Fruit fly (Drosophila melanogaster): ENCODE results near the gene Tpt.

Gene Tpt

DNA sequence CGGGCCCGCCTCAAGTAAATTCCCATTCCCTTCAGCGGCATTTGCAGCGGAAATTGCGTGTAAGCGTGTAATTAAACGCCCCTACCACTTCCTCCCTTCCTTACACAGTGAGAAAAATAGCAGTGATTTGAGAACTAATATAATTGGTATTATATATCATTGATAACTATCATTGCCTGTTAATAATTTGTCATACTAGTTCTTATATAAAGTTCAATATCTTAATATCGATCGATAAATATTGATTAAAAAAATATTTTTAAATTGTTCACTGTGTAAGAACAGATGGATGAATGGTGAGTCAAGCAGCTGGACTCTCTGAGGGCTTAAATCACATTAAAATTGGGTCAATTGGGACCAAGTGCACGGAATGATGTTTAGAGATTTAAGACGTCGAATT, 40.0 kb upstream of the Tpt start (continued):
- TF ChIP-seq otp (GFP tag; IDR thresholded peaks at IDR 0.05) (0 out of 3 replicates have a peak, but pooled peaks have one; percentile 8), CG17802 (tag; optimal IDR thresholded peaks at IDR 0.05) (no peak), hb (GFP tag; IDR thresholded peaks at IDR 0.05; ENCODE audit: partially characterized antibody) (no peak), usp (GFP tag; optimal IDR thresholded peaks at IDR 0.05) (no peak), Dek (tag; optimal IDR thresholded peaks at IDR 0.05) (no peak), ara (GFP tag; IDR thresholded peaks at IDR 0.05) (0 out of 2 replicates have a peak, but pooled peaks have one; percentile 5), pita (GFP tag; optimal IDR thresholded peaks at IDR 0.05) (no peak), Hey (tag; optimal IDR thresholded peaks at IDR 0.05) (no peak), CG4404 (GFP tag; IDR thresholded peaks at IDR 0.05) (peak; percentile 42; the same call in 1 of the 2 replicates), CG15601 (tag; optimal IDR thresholded peaks at IDR 0.05) (no peak), CG5180 (GFP tag; optimal IDR thresholded peaks at IDR 0.05) (peak; percentile 26), Deaf1 (tag; optimal IDR thresholded peaks at IDR 0.05) (peak; percentile 33), CG14860 (GFP tag; IDR thresholded peaks at IDR 0.05; ENCODE audit: partially characterized antibody) (no peak), ato (GFP tag; IDR thresholded peaks at IDR 0.05; ENCODE audit: partially characterized antibody) (no peak), sna (GFP tag; IDR thresholded peaks at IDR 0.05; ENCODE audit: partially characterized antibody) (no peak), Antp (GFP tag; optimal IDR thresholded peaks at IDR 0.05) (no peak), CG2129 (GFP tag; IDR thresholded peaks at IDR 0.05; ENCODE audit: partially characterized antibody) (no peak), Rfx (GFP tag; IDR thresholded peaks at IDR 0.05) (no peak), toy (GFP tag; IDR thresholded peaks at IDR 0.05) (no peak), slbo (GFP tag; IDR thresholded peaks at IDR 0.05) (peak; percentile 52), CG17568 (GFP tag; optimal IDR thresholded peaks at IDR 0.05) (no peak), Ets97D (GFP tag; optimal IDR thresholded peaks at IDR 0.05) (no peak), unc-4 (GFP tag; IDR thresholded peaks at IDR 0.05; ENCODE audit: partially characterized antibody) (no peak), zfh1 (GFP tag; IDR thresholded peaks at IDR 0.05) (0 out of 3 replicates have a peak, but pooled peaks have one; percentile 29), az2 (GFP tag; optimal IDR thresholded peaks at IDR 0.05) (no peak), CG13296 (GFP tag; optimal IDR thresholded peaks at IDR 0.05) (peak; percentile 59), CG30020 (tag; optimal IDR thresholded peaks at IDR 0.05) (no peak), yki (optimal IDR thresholded peaks at IDR 0.05) (no peak), sens-2 (GFP tag; IDR thresholded peaks at IDR 0.05) (no peak), chn (GFP tag; optimal IDR thresholded peaks at IDR 0.05) (no peak), Fer1 (GFP tag; optimal IDR thresholded peaks at IDR 0.05) (peak; percentile 50), knrl (GFP tag; IDR thresholded peaks at IDR 0.05; ENCODE audit: partially characterized antibody) (no peak), CG7271 (tag; optimal IDR thresholded peaks at IDR 0.05) (peak; percentile 83), dati (GFP tag; IDR thresholded peaks at IDR 0.05) (no peak), CG11695 (GFP tag; IDR thresholded peaks at IDR 0.05) (peak; percentile 71), CG2875 (GFP tag; optimal IDR thresholded peaks at IDR 0.05) (no peak), Opbp (GFP tag; IDR thresholded peaks at IDR 0.05; ENCODE audit: partially characterized antibody) (no peak), Hr78 (GFP tag; optimal IDR thresholded peaks at IDR 0.05) (no peak), CkIIα-i1 (GFP tag; IDR thresholded peaks at IDR 0.05) (no peak), Neu2 (GFP tag; optimal IDR thresholded peaks at IDR 0.05; ENCODE audit: borderline replicate concordance) (no peak), B-H2 (GFP tag; optimal IDR thresholded peaks at IDR 0.05) (no peak), B-H1 (GFP tag; IDR thresholded peaks at IDR 0.05) (no peak; the same call in 2 of the 3 replicates), pzg (GFP tag; optimal IDR thresholded peaks at IDR 0.05) (no peak), Bteb2 (GFP tag; optimal IDR thresholded peaks at IDR 0.05) (no peak), NFAT (GFP tag; IDR thresholded peaks at IDR 0.05) (no peak), Doc3 (GFP tag; IDR thresholded peaks at IDR 0.05; ENCODE audit: partially characterized antibody) (no peak), fru (optimal IDR thresholded peaks at IDR 0.05) (no peak), CG10565 (GFP tag; optimal IDR thresholded peaks at IDR 0.05) (no peak), CG14050 (GFP tag; IDR thresholded peaks at IDR 0.05) (no peak), CG17361 (GFP tag; IDR thresholded peaks at IDR 0.05) (peak; percentile 78), Pdp1 (GFP tag; optimal IDR thresholded peaks at IDR 0.05) (no peak)

All from whole organism, embryonic.